Fruit fly (Drosophila melanogaster) whole organism, adult: Measurements from ENCODE around the gene CG14421.

Experiments
- CG11617 ChIP-seq: fragments of 200-800 bp; sonication (Bioruptor generic); optimal IDR thresholded peaks from 2 replicates; lab custom pipeline; 2017; ENCODE audit warnings: mild to moderate bottlenecking, missing biosample characterization, missing genetic modification reagents, missing genetic modification characterization
- CG12768 ChIP-seq: fragments of 200-800 bp; sonication (Bioruptor generic); optimal IDR thresholded peaks from 2 replicates; lab custom pipeline; 2017; ENCODE audit warnings: missing biosample characterization, missing genetic modification characterization, mild to moderate bottlenecking, moderate library complexity, missing genetic modification reagents
- CG14711 ChIP-seq: fragments of 200-800 bp; sonication (Bioruptor generic); optimal IDR thresholded peaks from 2 replicates; lab custom pipeline; 2018; ENCODE audit warnings: missing biosample characterization, mild to moderate bottlenecking, missing genetic modification characterization, moderate library complexity
- CG1620 ChIP-seq: fragments of 200-800 bp; sonication (Bioruptor generic); optimal IDR thresholded peaks from 2 replicates; lab custom pipeline; 2016; ENCODE audit warnings: missing biosample characterization, missing genetic modification characterization
- CG5204 ChIP-seq: fragments of 200-800 bp; sonication (Bioruptor generic); optimal IDR thresholded peaks from 2 replicates; lab custom pipeline; 2016; ENCODE audit warnings: missing biosample characterization, missing genetic modification characterization
- CG7101 ChIP-seq: fragments of 200-800 bp; sonication (Bioruptor generic); optimal IDR thresholded peaks from 2 replicates; lab custom pipeline; 2018; ENCODE audit warnings: missing biosample characterization, mild to moderate bottlenecking, missing genetic modification characterization, moderate library complexity
- Crg-1 ChIP-seq: fragments of 200-800 bp; sonication (Bioruptor generic); optimal IDR thresholded peaks from 2 replicates; lab custom pipeline; 2016; ENCODE audit warnings: missing biosample characterization, missing genetic modification characterization
- Hr96 ChIP-seq: fragments of 200-800 bp; sonication (Bioruptor generic); optimal IDR thresholded peaks from 2 replicates; lab custom pipeline; 2016; ENCODE audit warnings: missing biosample characterization, missing genetic modification characterization
- Mnt ChIP-seq: fragments of 200-800 bp; sonication (Bioruptor generic); optimal IDR thresholded peaks from 2 replicates; lab custom pipeline; 2016; ENCODE audit warnings: missing biosample characterization, mild to moderate bottlenecking, missing genetic modification characterization
- cnc ChIP-seq, 2 experiments: fragments of >200 bp; optimal IDR thresholded peaks; 2 replicates each; lab custom pipeline; 2017
- kay ChIP-seq: fragments of 200-800 bp; sonication (Bioruptor generic); peaks from one replicate; lab custom pipeline; 2016; ENCODE audit warnings: missing biosample characterization, missing genetic modification characterization, borderline replicate concordance
- tj ChIP-seq: fragments of 200-800 bp; sonication (Bioruptor generic); optimal IDR thresholded peaks from 3 replicates; lab custom pipeline; 2017; ENCODE audit warnings: missing biosample characterization, mild to moderate bottlenecking, missing genetic modification characterization, moderate library complexity

DNA sequence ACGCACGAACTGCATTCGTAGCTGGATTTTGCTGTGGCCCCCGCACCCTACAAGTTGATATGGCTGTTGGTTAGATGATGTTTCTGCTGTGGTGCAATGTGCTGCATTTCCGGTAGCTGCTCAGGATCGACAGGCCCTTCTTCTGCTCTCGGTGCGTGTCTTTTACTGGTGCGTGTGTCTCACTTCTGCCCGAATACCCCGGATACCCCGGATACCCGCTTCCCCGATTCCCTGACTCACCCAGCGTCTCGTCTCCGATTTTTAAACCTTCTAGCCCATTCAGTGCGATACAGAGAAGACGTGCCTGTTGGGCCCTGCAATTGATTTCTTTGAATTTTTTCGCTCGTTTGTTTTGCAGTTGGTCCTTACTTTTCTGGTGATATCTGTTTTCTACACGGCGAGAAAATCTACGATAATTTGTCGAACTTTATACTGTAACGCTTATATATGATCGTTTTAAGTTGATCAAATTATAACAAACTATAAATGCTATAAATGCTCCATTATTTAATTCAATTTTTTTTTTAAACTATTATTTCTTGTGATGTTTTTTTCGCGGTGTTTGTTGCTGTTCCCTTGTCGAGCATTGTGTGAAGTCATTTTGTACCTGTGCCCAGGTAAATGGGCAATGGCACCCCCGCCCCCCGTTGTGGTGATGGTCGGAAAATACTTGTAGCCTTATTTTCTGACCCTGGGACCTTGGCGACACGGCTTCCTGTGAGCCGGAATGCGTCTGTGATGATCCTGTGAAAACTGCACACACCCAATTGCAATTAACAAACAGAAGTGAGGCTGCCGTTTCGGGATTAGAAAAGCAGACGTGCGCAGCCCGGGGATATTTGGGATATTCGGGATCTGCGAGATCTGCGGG, 43.9 kb downstream of the CG14421 start:
- TF ChIP-seq CG1620 (GFP tag; lab: Kevin White, UChicago) (no peak), Hr96 (no peak), CG5204 (no peak), CG11617 (GFP tag; lab: Kevin White, UChicago) (no peak), tj (GFP tag; lab: Kevin White, UChicago) (no peak), CG12768 (GFP tag; lab: Kevin White, UChicago) (no peak), Crg-1 (no peak), CG7101 (tag; lab: Kevin White, UChicago) (no peak), cnc (optimal IDR thresholded peaks at IDR 0.05; lab: Kevin White, UChicago) (no peak), Mnt (GFP tag; lab: Kevin White, UChicago) (no peak), kay (GFP tag; lab: Kevin White, UChicago) (no peak), CG14711 (tag; lab: Kevin White, UChicago) (no peak)
